Fruit fly (Drosophila melanogaster) whole organism: ENCODE data around the gene Ir85a.

Experiments used
- CG8478 ChIP-seq: fragments of >200 bp; optimal IDR thresholded peaks from 2 replicates; lab custom pipeline; 2018; ENCODE audit warnings: inconsistent platforms
- EcR ChIP-seq, 2 experiments: fragments of >200 bp; optimal IDR thresholded peaks; 2 replicates each; lab custom pipeline; 2017; ENCODE audit warnings: missing biosample characterization in 2 of 2, missing genetic modification characterization in 2 of 2, missing genetic modification reagents in 2 of 2
- pan ChIP-seq: fragments of >200 bp; optimal IDR thresholded peaks from 2 replicates; lab custom pipeline; 2017

DNA sequence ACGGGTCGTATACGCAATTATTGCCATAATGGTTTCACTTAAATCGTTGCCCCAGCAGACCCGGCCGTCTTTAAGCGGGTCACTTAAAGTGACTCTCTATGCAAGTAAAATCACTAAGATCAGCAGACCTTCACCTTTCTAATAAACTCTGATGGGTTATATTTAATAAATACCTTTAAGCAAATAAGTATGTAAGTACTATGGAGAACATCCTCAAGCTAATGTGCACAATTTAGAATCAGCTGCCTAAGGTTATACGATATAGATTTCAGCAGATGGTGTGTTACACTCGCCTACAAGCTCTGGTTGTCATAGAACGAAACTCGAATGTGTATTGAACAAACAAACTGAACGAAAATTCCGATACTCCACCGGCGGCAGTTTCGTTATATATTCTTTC is 25.4 kb upstream of the Ir85a start, which contains the start of gene CG8236:
- no peak for TF ChIP-seq CG8478 (lab: Kevin White, UChicago)
- TF ChIP-seq pan (lab: Kevin White, UChicago) = no peak
- no peak for TF ChIP-seq EcR (GFP tag; optimal IDR thresholded peaks at IDR 0.05; lab: Kevin White, UChicago)
